Worm (Caenorhabditis elegans) whole organism, L1 larva: ENCODE results near the gene F33C8.4.

ENCODE experiments used
- C16A3.4 ChIP-seq: fragments of 150-350 bp; optimal IDR thresholded peaks from 2 replicates; lab custom pipeline; 2014; ENCODE audit warnings: missing biosample characterization, missing genetic modification characterization
- C34B4.2 ChIP-seq: sonication (generic microtip); optimal IDR thresholded peaks from 2 replicates; lab custom pipeline; 2017; ENCODE audit warnings: mild to moderate bottlenecking, missing genetic modification characterization, missing compliant biosample characterization
- F16B12.6 ChIP-seq: fragments of 150-350 bp; optimal IDR thresholded peaks from 2 replicates; lab custom pipeline; 2014; ENCODE audit warnings: missing biosample characterization, missing genetic modification characterization
- Y116A8C.19 ChIP-seq: sonication (generic microtip); optimal IDR thresholded peaks from 2 replicates; lab custom pipeline; 2016; ENCODE audit warnings: missing compliant biosample characterization, missing genetic modification characterization, borderline replicate concordance
- alr-1 ChIP-seq: fragments of 200-800 bp; sonication (Bioruptor generic); optimal IDR thresholded peaks from 2 replicates; lab custom pipeline; 2018; ENCODE audit warnings: borderline replicate concordance, mild to moderate bottlenecking, missing genetic modification characterization, missing compliant biosample characterization
- aly-2 ChIP-seq: fragments of 150-350 bp; optimal IDR thresholded peaks from 2 replicates; lab custom pipeline; 2014; ENCODE audit warnings: missing biosample characterization, missing genetic modification characterization
- ama-1 ChIP-seq: fragments of 150-350 bp; optimal IDR thresholded peaks from 2 replicates; lab custom pipeline; 2014
- blmp-1 ChIP-seq: fragments of 150-350 bp; optimal IDR thresholded peaks from 2 replicates; lab custom pipeline; 2014; ENCODE audit warnings: missing biosample characterization, missing genetic modification characterization
- ceh-88 ChIP-seq: fragments of 200-800 bp; sonication (Bioruptor generic); IDR thresholded peaks from 2 replicates; pipeline ENCODE4 v1.3.6; 2022; ENCODE audit warnings: missing genetic modification characterization, missing compliant biosample characterization
- dsc-1 ChIP-seq: sonication (generic microtip); optimal IDR thresholded peaks from 2 replicates; lab custom pipeline; 2016; ENCODE audit warnings: mild to moderate bottlenecking, missing genetic modification characterization, missing compliant biosample characterization
- efl-1 ChIP-seq, 4 experiments: fragments of 150-350 bp; optimal IDR thresholded peaks in 3 of 4; peaks in 1 of 4; 1 replicate in 1 of 4; 2 replicates in 3 of 4; lab custom pipeline; 2014; ENCODE audit warnings: missing biosample characterization in 2 of 4, missing genetic modification characterization in 2 of 4, missing genetic modification reagents in 2 of 4
- egl-27 ChIP-seq, 2 experiments: fragments of 150-350 bp in 1 of 2; sonication (generic microtip); optimal IDR thresholded peaks; 3 replicates each; lab custom pipeline; 2017 to 2018; ENCODE audit warnings: missing biosample characterization in 2 of 2, missing genetic modification characterization in 2 of 2, missing genetic modification reagents in 2 of 2
- elt-2 ChIP-seq: sonication (generic microtip); optimal IDR thresholded peaks from 2 replicates; lab custom pipeline; 2016; ENCODE audit warnings: missing genetic modification characterization, mild to moderate bottlenecking, inconsistent platforms, missing compliant biosample characterization, missing genetic modification reagents
- elt-3 ChIP-seq, 6 experiments: fragments of 150-350 bp in 1 of 6; sonication (generic microtip); optimal IDR thresholded peaks; 2 replicates each; lab custom pipeline; 2017 to 2018; ENCODE audit warnings: missing biosample characterization in 6 of 6, missing genetic modification characterization in 6 of 6, inconsistent platforms in 1 of 6
- ets-5 ChIP-seq: fragments of 200-800 bp; sonication (Bioruptor generic); IDR thresholded peaks from 2 replicates; pipeline ENCODE4 v1.3.6; 2022; ENCODE audit warnings: missing genetic modification characterization, missing compliant biosample characterization
- fkh-4 ChIP-seq: sonication (generic microtip); optimal IDR thresholded peaks from 2 replicates; lab custom pipeline; 2016; ENCODE audit warnings: missing compliant biosample characterization, missing genetic modification characterization, borderline replicate concordance
- fkh-8 ChIP-seq: sonication (generic microtip); optimal IDR thresholded peaks from 2 replicates; lab custom pipeline; 2016; ENCODE audit warnings: mild to moderate bottlenecking, missing genetic modification characterization, missing compliant biosample characterization
- grh-1 ChIP-seq: fragments of 200-800 bp; sonication (Bioruptor generic); IDR thresholded peaks from 2 replicates; pipeline ENCODE4 v1.3.6; 2022; ENCODE audit warnings: missing genetic modification reagents, missing genetic modification characterization, missing compliant biosample characterization
- hlh-17 ChIP-seq: fragments of 200-800 bp; sonication (Bioruptor generic); optimal IDR thresholded peaks from 2 replicates; lab custom pipeline; 2018; ENCODE audit warnings: missing genetic modification characterization, mild to moderate bottlenecking, missing compliant biosample characterization, moderate library complexity, borderline replicate concordance
- hpl-2 ChIP-seq: fragments of 150-350 bp; optimal IDR thresholded peaks from 2 replicates; lab custom pipeline; 2014; ENCODE audit warnings: missing biosample characterization, missing genetic modification reagents, missing genetic modification characterization
- irx-1 ChIP-seq: sonication (generic microtip); optimal IDR thresholded peaks from 2 replicates; lab custom pipeline; 2016; ENCODE audit warnings: missing genetic modification characterization, missing compliant biosample characterization
- isw-1 ChIP-seq: fragments of 200-800 bp; sonication (Bioruptor generic); IDR thresholded peaks from 2 replicates; pipeline ENCODE4 v1.3.6; 2022; ENCODE audit warnings: missing genetic modification characterization, missing compliant biosample characterization
- jun-1 ChIP-seq: fragments of 150-350 bp; optimal IDR thresholded peaks from 2 replicates; lab custom pipeline; 2014; ENCODE audit warnings: missing biosample characterization, missing genetic modification reagents, missing genetic modification characterization
- lin-14 ChIP-seq: fragments of 200-800 bp; sonication (Bioruptor generic); optimal IDR thresholded peaks from 2 replicates; lab custom pipeline; 2018; ENCODE audit warnings: mild to moderate bottlenecking, missing genetic modification characterization, moderate library complexity, missing compliant biosample characterization
- lir-3 ChIP-seq: sonication (generic microtip); optimal IDR thresholded peaks from 2 replicates; lab custom pipeline; 2016; ENCODE audit warnings: mild to moderate bottlenecking, missing genetic modification characterization, moderate library complexity, missing compliant biosample characterization; ENCODE audit not compliant: poor library complexity
- lsy-2 ChIP-seq, 2 experiments: fragments of 150-350 bp; optimal IDR thresholded peaks; 2 replicates each; lab custom pipeline; 2014; ENCODE audit warnings: missing biosample characterization in 2 of 2, missing genetic modification characterization in 2 of 2
- mdl-1 ChIP-seq, 2 experiments: fragments of 150-350 bp; optimal IDR thresholded peaks; 2 replicates each; lab custom pipeline; 2014 to 2017; ENCODE audit warnings: missing biosample characterization in 2 of 2, missing genetic modification characterization in 2 of 2, inconsistent platforms in 1 of 2
- mep-1 ChIP-seq: fragments of 150-350 bp; optimal IDR thresholded peaks from 2 replicates; lab custom pipeline; 2014; ENCODE audit warnings: missing biosample characterization, missing genetic modification characterization
- nhr-11 ChIP-seq: fragments of 150-350 bp; optimal IDR thresholded peaks from 2 replicates; lab custom pipeline; 2014; ENCODE audit warnings: missing biosample characterization, missing genetic modification characterization
- nhr-12 ChIP-seq: sonication (generic microtip); optimal IDR thresholded peaks from 2 replicates; lab custom pipeline; 2017; ENCODE audit warnings: missing biosample characterization, missing genetic modification characterization
- nhr-237 ChIP-seq: fragments of 150-350 bp; optimal IDR thresholded peaks from 2 replicates; lab custom pipeline; 2014; ENCODE audit warnings: missing biosample characterization, missing genetic modification characterization
- nhr-28 ChIP-seq: fragments of 150-350 bp; optimal IDR thresholded peaks from 2 replicates; lab custom pipeline; 2014; ENCODE audit warnings: missing biosample characterization, missing genetic modification characterization
- nhr-77 ChIP-seq: fragments of 150-350 bp; optimal IDR thresholded peaks from 2 replicates; lab custom pipeline; 2014; ENCODE audit warnings: missing biosample characterization, missing genetic modification characterization
- nhr-84 ChIP-seq: sonication (generic microtip); optimal IDR thresholded peaks from 2 replicates; lab custom pipeline; 2017; ENCODE audit warnings: missing biosample characterization, missing genetic modification characterization
- nhr-85 ChIP-seq: sonication (generic microtip); peaks from one replicate; lab custom pipeline; 2016; ENCODE audit warnings: missing genetic modification characterization, inconsistent platforms, missing compliant biosample characterization
- nhr-90 ChIP-seq: sonication (generic microtip); optimal IDR thresholded peaks from 2 replicates; lab custom pipeline; 2016; ENCODE audit warnings: mild to moderate bottlenecking, missing genetic modification characterization, missing compliant biosample characterization; ENCODE audit not compliant: poor library complexity
- pag-3 ChIP-seq: sonication (generic microtip); optimal IDR thresholded peaks from 2 replicates; lab custom pipeline; 2017; ENCODE audit warnings: missing genetic modification characterization, mild to moderate bottlenecking, missing compliant biosample characterization, antibody characterized with exemption, borderline replicate concordance; ENCODE audit not compliant: insufficient read depth
- pqm-1 ChIP-seq: sonication (generic microtip); optimal IDR thresholded peaks from 3 replicates; lab custom pipeline; 2017; ENCODE audit warnings: missing biosample characterization, missing genetic modification characterization
- rnt-1 ChIP-seq: sonication (generic microtip); optimal IDR thresholded peaks from 2 replicates; lab custom pipeline; 2016; ENCODE audit warnings: mild to moderate bottlenecking, missing genetic modification characterization, moderate library complexity, missing compliant biosample characterization
- snpc-4 ChIP-seq: fragments of 150-350 bp; optimal IDR thresholded peaks from 2 replicates; lab custom pipeline; 2014; ENCODE audit warnings: missing biosample characterization, missing genetic modification characterization
- snu-23 ChIP-seq: sonication (generic microtip); optimal IDR thresholded peaks from 2 replicates; lab custom pipeline; 2016; ENCODE audit warnings: missing genetic modification characterization, missing compliant biosample characterization
- sox-4 ChIP-seq: sonication (generic microtip); optimal IDR thresholded peaks from 2 replicates; lab custom pipeline; 2016; ENCODE audit warnings: missing genetic modification characterization, missing compliant biosample characterization
- sptf-1 ChIP-seq: fragments of 150-350 bp; optimal IDR thresholded peaks from 2 replicates; lab custom pipeline; 2014; ENCODE audit warnings: missing biosample characterization, missing genetic modification characterization
- sup-37 ChIP-seq: fragments of 200-800 bp; sonication (Bioruptor generic); optimal IDR thresholded peaks from 2 replicates; lab custom pipeline; 2018; ENCODE audit warnings: mild to moderate bottlenecking, missing genetic modification characterization, missing compliant biosample characterization
- tbx-2 ChIP-seq: sonication (generic microtip); optimal IDR thresholded peaks from 2 replicates; lab custom pipeline; 2016; ENCODE audit warnings: missing genetic modification characterization, missing compliant biosample characterization
- tlp-1 ChIP-seq: fragments of 150-350 bp; optimal IDR thresholded peaks from 2 replicates; lab custom pipeline; 2014; ENCODE audit warnings: missing biosample characterization, missing genetic modification characterization
- unc-62 ChIP-seq: fragments of 150-350 bp; optimal IDR thresholded peaks from 2 replicates; lab custom pipeline; 2014; ENCODE audit warnings: missing biosample characterization, missing genetic modification reagents, missing genetic modification characterization
- unc-98 ChIP-seq: fragments of 200-800 bp; sonication (Bioruptor generic); IDR thresholded peaks from 2 replicates; pipeline ENCODE4 v1.3.6; 2022; ENCODE audit warnings: missing genetic modification characterization, missing compliant biosample characterization
- vab-15 ChIP-seq: sonication (generic microtip); optimal IDR thresholded peaks from 2 replicates; lab custom pipeline; 2017; ENCODE audit warnings: missing genotype, mild to moderate bottlenecking, missing genetic modification characterization, missing compliant biosample characterization
- zag-1 ChIP-seq: fragments of 150-350 bp; optimal IDR thresholded peaks from 2 replicates; lab custom pipeline; 2014; ENCODE audit warnings: missing biosample characterization, missing genetic modification characterization
- ztf-4 ChIP-seq: fragments of 150-350 bp; optimal IDR thresholded peaks from 2 replicates; lab custom pipeline; 2014; ENCODE audit warnings: missing biosample characterization, missing genetic modification characterization

The F33C8.4 gene

ce11 chrX:14745218-14745617 lies 13.1 kb downstream of the F33C8.4 start:
- TF ChIP-seq blmp-1: peak; percentile 44
- TF ChIP-seq unc-98: no peak

- TF ChIP-seq isw-1 (peak; percentile 63), nhr-77 (tag; lab: Kevin White, UChicago) (peak; percentile 70), jun-1 (tag; lab: Kevin White, UChicago) (peak; percentile 80), ceh-88 (GFP tag; lab: Robert Waterston, UW) (no peak; the same call in 1 of the 2 replicates), hpl-2 (GFP tag; lab: Kevin White, UChicago) (peak; percentile 59), zag-1 (no peak), sox-4 (tag; lab: Kevin White, UChicago) (peak; percentile 5), grh-1 (GFP tag; lab: Robert Waterston, UW) (peak; percentile 54; the same call in 1 of the 2 replicates), Y116A8C.19 (no peak), vab-15 (tag; lab: Kevin White, UChicago) (peak; percentile 61), C34B4.2 (tag; lab: Kevin White, UChicago) (no peak), ets-5 (GFP tag; lab: Robert Waterston, UW) (no peak), fkh-8 (tag; lab: Kevin White, UChicago) (peak; percentile 92), nhr-12 (tag; lab: Kevin White, UChicago) (no peak), lsy-2 (tag; optimal IDR thresholded peaks at IDR 0.05; lab: Kevin White, UChicago) (peak; percentile 87 to 90), nhr-11 (tag; lab: Kevin White, UChicago) (no peak), lin-14 (GFP tag; lab: Kevin White, UChicago) (peak; percentile 98), C16A3.4 (tag; lab: Kevin White, UChicago) (peak; percentile 95), rnt-1 (tag; lab: Kevin White, UChicago) (peak; percentile 84), nhr-85 (tag; lab: Kevin White, UChicago) (peak; percentile 90), nhr-84 (tag; lab: Kevin White, UChicago) (no peak), elt-3 (tag; optimal IDR thresholded peaks at IDR 0.05; lab: Kevin White, UChicago) (peak in 3 of 6 experiments; percentile 42 to 95 (median 79)), egl-27 (tag; optimal IDR thresholded peaks at IDR 0.05; lab: Kevin White, UChicago) (no peak), tlp-1 (tag; lab: Kevin White, UChicago) (no peak), elt-2 (tag; lab: Kevin White, UChicago) (peak; percentile 71), alr-1 (no peak), irx-1 (tag; lab: Kevin White, UChicago) (peak; percentile 57), mep-1 (tag; lab: Kevin White, UChicago) (peak; percentile 95), sup-37 (GFP tag; lab: Kevin White, UChicago) (no peak), pag-3 (tag; lab: Kevin White, UChicago) (peak; percentile 42), unc-62 (no peak), fkh-4 (tag; lab: Kevin White, UChicago) (no peak), nhr-28 (tag; lab: Kevin White, UChicago) (no peak), lir-3 (tag; lab: Kevin White, UChicago) (peak; percentile 71), pqm-1 (tag; lab: Kevin White, UChicago) (no peak), tbx-2 (tag; lab: Kevin White, UChicago) (peak; percentile 84), dsc-1 (tag; lab: Kevin White, UChicago) (peak; percentile 43), F16B12.6 (tag; lab: Kevin White, UChicago) (peak; percentile 71), efl-1 (optimal IDR thresholded peaks at IDR 0.05; lab: Kevin White, UChicago) (peak; percentile 65 to 78), efl-1 (GFP tag; optimal IDR thresholded peaks at IDR 0.05 in 1 of 2; lab: Kevin White, UChicago) (peak; percentile 56 to 96), aly-2 (tag; lab: Kevin White, UChicago) (no peak), snpc-4 (tag; lab: Kevin White, UChicago) (peak; percentile 88), snu-23 (GFP tag; lab: Kevin White, UChicago) (peak; percentile 93), ztf-4 (tag; lab: Kevin White, UChicago) (peak; percentile 14), sptf-1 (tag; lab: Kevin White, UChicago) (no peak), mdl-1 (tag; optimal IDR thresholded peaks at IDR 0.05; lab: Kevin White, UChicago) (peak in 1 of 2 experiments; percentile 84), nhr-90 (tag; lab: Kevin White, UChicago) (peak; percentile 84), ama-1 (lab: Kevin White, UChicago) (no peak), unc-98 (no peak), hlh-17 (GFP tag; lab: Kevin White, UChicago) (no peak), nhr-237 (tag; lab: Kevin White, UChicago) (peak; percentile 38)
These were observed 14.9 kb downstream of the F33C8.4 start, which contains the start of gene C05G5.2 for ce11 chrX:14746948-14747347. TSS of gene C05G5.2 (plus strand) at chrX:14747303.
